Worm (Caenorhabditis elegans): ENCODE measurements around the gene str-173.

The str-173 gene

DNA sequence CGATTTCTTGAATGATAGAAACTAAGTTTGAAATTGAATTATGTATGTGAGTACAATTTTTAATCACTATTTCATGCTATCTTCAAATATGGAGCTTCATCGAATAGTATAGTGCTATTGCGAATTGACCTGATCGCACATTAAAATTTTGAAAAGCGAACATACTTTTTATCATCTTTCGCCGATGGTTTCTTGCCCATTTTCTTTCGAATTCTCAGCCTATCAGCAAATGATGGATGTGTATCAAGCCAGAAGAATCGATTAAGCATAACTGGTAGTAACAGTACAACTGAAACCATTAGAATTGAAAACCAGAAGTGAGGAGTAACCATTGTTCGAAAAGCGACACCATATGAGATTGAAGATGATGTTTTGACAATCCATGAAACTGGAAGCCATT is 31.9 kb upstream of the str-173 start:
- no peak for TF ChIP-seq elt-2 (tag; optimal IDR thresholded peaks at IDR 0.05)
- no peak for TF ChIP-seq lin-39 (tag; optimal IDR thresholded peaks at IDR 0.05)
- no peak for TF ChIP-seq ztf-4 (tag; optimal IDR thresholded peaks at IDR 0.05)
- TF ChIP-seq sea-2 (GFP tag; optimal IDR thresholded peaks at IDR 0.05), result no peak
- TF ChIP-seq ztf-11 (tag; optimal IDR thresholded peaks at IDR 0.05), result no peak
- TF ChIP-seq lsy-12 (tag; optimal IDR thresholded peaks at IDR 0.05), result no peak
- TF ChIP-seq elt-3 (tag; optimal IDR thresholded peaks at IDR 0.05), result no peak
- TF ChIP-seq eor-1 (tag; optimal IDR thresholded peaks at IDR 0.05), result no peak
- TF ChIP-seq nhr-77 (tag; optimal IDR thresholded peaks at IDR 0.05), result no peak
- no peak for TF ChIP-seq mdl-1 (tag; optimal IDR thresholded peaks at IDR 0.05)
- TF ChIP-seq skn-1 (tag; optimal IDR thresholded peaks at IDR 0.05), result no peak

DNA sequence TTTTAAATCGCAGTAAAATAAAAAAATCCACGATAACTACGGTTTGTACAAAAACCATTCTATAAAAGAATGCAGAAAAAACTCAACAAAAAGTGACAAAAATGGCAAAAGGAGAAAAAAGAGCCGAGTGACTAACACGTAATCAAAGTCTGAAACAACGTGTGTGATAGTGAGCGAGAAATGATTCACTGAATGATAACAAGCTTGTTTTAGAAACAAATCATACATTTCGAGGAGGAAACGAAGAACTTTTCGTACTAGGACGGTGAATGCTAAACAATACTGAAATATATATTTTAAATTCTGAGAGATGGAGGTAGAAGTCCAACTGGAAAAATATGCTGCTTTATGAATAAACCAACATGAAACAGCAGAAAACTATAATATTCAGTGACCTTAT is 19.5 kb upstream of the str-173 start:
- no peak for TF ChIP-seq nhr-23 (tag; optimal IDR thresholded peaks at IDR 0.05)
- TF ChIP-seq zag-1 (tag; optimal IDR thresholded peaks at IDR 0.05), result no peak
- TF ChIP-seq elt-2 (tag; optimal IDR thresholded peaks at IDR 0.05), result peak; percentile 61
- no peak for TF ChIP-seq nfya-1 (tag; optimal IDR thresholded peaks at IDR 0.05; ENCODE audit: insufficient read depth)
- TF ChIP-seq nhr-12 (tag; optimal IDR thresholded peaks at IDR 0.05), result no peak
- no peak for TF ChIP-seq sea-2 (GFP tag; optimal IDR thresholded peaks at IDR 0.05)
- TF ChIP-seq fkh-10 (GFP tag; optimal IDR thresholded peaks at IDR 0.05), result no peak
- peak; percentile 65 for TF ChIP-seq pqm-1 (tag; optimal IDR thresholded peaks at IDR 0.05)

DNA sequence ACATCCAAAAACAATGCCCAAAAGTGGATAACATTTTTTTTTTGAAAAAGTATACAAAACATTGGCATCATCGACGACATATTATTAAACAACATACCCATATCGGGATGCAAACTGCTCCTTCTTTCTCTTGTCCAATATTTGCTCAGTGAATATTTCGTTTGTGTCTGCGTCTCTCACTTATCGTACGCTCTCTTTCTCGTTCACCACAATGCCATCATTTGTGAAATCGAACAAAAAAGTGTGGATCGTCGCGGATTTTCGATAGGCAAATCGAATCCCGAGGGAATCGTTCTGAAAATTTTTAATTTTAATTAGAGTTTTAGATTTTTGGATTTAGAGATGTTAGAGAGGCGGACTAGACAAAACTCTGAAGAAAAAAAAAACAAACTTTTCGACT is 14.8 kb upstream of the str-173 start, which contains the start of gene tat-2:
Gene tat-2 (minus strand): TSS at position 101 of the 400 bp plus-strand sequence.
- peak; percentile 58 for TF ChIP-seq pha-4 (tag; optimal IDR thresholded peaks at IDR 0.05)
- TF ChIP-seq nfya-1 (tag; optimal IDR thresholded peaks at IDR 0.05; ENCODE audit: insufficient read depth), result no peak

DNA sequence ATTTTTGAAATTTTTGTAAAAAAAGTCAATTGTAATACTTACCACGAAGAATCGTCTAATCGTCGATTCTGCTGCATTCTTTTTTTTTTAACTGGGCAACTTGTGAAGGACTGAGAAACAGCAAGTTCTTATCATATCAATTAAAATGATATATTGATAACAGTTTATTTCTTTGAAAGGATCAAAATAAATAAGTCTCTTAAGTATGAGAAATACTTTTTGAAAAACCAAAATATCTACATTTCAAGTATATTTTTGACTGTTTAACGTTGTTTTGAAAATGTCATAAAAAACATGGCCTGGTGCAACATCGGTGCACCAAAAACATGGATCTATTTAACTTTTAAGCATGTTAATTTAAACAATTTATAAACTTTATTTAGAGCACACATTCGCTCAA is 5.4 kb upstream of the str-173 start, which contains the start of gene Y17G9A.2:
Gene Y17G9A.2 (minus strand): TSS at position 101 of the 400 bp plus-strand sequence.
- TF ChIP-seq mdl-1 (tag; optimal IDR thresholded peaks at IDR 0.05) (no peak), elt-1 (tag; optimal IDR thresholded peaks at IDR 0.05) (no peak), skn-1 (tag; optimal IDR thresholded peaks at IDR 0.05) (no peak), aly-2 (tag; optimal IDR thresholded peaks at IDR 0.05) (no peak), egl-27 (tag; optimal IDR thresholded peaks at IDR 0.05) (no peak), hmg-11 (tag; optimal IDR thresholded peaks at IDR 0.05) (no peak), ceh-9 (tag; optimal IDR thresholded peaks at IDR 0.05) (no peak), nhr-43 (tag; optimal IDR thresholded peaks at IDR 0.05; ENCODE audit: poor library complexity, severe bottlenecking) (no peak), fkh-2 (tag; optimal IDR thresholded peaks at IDR 0.05) (no peak), sea-2 (GFP tag; optimal IDR thresholded peaks at IDR 0.05) (no peak), tbx-2 (tag; optimal IDR thresholded peaks at IDR 0.05) (no peak), nhr-11 (tag; optimal IDR thresholded peaks at IDR 0.05) (no peak), lsy-12 (tag; optimal IDR thresholded peaks at IDR 0.05) (no peak)

DNA sequence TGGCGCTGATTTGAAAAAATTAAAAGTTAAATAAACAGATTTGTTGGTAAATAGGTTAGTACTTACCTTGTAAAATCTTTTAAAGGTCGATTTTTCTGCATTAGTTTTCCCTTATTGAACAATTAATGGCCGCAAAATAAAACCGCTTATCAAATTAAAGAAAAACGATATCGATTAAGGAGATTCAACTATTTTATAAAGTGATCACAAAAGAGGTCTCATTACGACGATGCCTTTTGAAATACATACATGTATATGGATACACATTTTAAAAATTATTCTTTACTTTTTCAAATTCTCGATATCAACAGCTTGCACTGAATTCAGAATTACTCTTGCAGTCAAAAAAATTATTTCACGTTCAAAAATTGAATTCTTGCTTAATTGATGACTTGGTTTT is 3.0 kb upstream of the str-173 start, which contains the start of gene Y17G9A.3:
Gene Y17G9A.3 (minus strand): TSS at position 101 of the 400 bp plus-strand sequence.
- TF ChIP-seq elt-2 (tag; optimal IDR thresholded peaks at IDR 0.05) (no peak), nhr-67 (tag; optimal IDR thresholded peaks at IDR 0.05) (no peak), nhr-11 (tag; optimal IDR thresholded peaks at IDR 0.05) (no peak), nhr-12 (tag; optimal IDR thresholded peaks at IDR 0.05) (no peak), ceh-28 (tag; optimal IDR thresholded peaks at IDR 0.05) (no peak), hmg-11 (tag; optimal IDR thresholded peaks at IDR 0.05) (no peak), ceh-9 (tag; optimal IDR thresholded peaks at IDR 0.05) (no peak), elt-1 (tag; optimal IDR thresholded peaks at IDR 0.05) (no peak), unc-39 (tag; optimal IDR thresholded peaks at IDR 0.05) (no peak), zag-1 (tag; optimal IDR thresholded peaks at IDR 0.05) (no peak), pha-4 (tag; optimal IDR thresholded peaks at IDR 0.05) (no peak), daf-12 (tag; optimal IDR thresholded peaks at IDR 0.05) (no peak), jun-1 (tag; optimal IDR thresholded peaks at IDR 0.05) (no peak), aly-2 (tag; optimal IDR thresholded peaks at IDR 0.05) (no peak), ceh-82 (tag; optimal IDR thresholded peaks at IDR 0.05) (no peak), snpc-4 (tag; optimal IDR thresholded peaks at IDR 0.05) (no peak), ztf-4 (tag; optimal IDR thresholded peaks at IDR 0.05) (no peak), egl-5 (tag; optimal IDR thresholded peaks at IDR 0.05) (no peak)
